Worm (Caenorhabditis elegans): ENCODE measurements around the gene EEED8.4.

ce11 chrII:5417905-5418304 is 8.8 kb downstream of the EEED8.4 start:
- TF ChIP-seq ztf-11 (tag; optimal IDR thresholded peaks at IDR 0.05) (no peak), Y55F3AM.14 (GFP tag; optimal IDR thresholded peaks at IDR 0.05) (no peak), ZK546.5 (tag; optimal IDR thresholded peaks at IDR 0.05) (no peak), ama-1 (optimal IDR thresholded peaks at IDR 0.05) (no peak), egl-27 (tag; optimal IDR thresholded peaks at IDR 0.05) (no peak), lin-39 (tag; optimal IDR thresholded peaks at IDR 0.05) (no peak), unc-62 (GFP tag; optimal IDR thresholded peaks at IDR 0.05) (no peak), F13H6.1 (tag; optimal IDR thresholded peaks at IDR 0.05) (no peak), sma-9 (GFP tag; optimal IDR thresholded peaks at IDR 0.05) (no peak), sma-9 (tag; optimal IDR thresholded peaks at IDR 0.05) (no peak), aly-2 (tag; optimal IDR thresholded peaks at IDR 0.05) (no peak), blmp-1 (tag; optimal IDR thresholded peaks at IDR 0.05; ENCODE audit: insufficient read depth) (no peak), nhr-12 (tag; optimal IDR thresholded peaks at IDR 0.05) (no peak), C34F6.9 (tag; optimal IDR thresholded peaks at IDR 0.05) (no peak), skn-1 (tag; optimal IDR thresholded peaks at IDR 0.05) (no peak)

Data from whole organism, L2 larva.